Fruit fly (Drosophila melanogaster) whole organism, embryonic: ENCODE measurements around the gene mAcon1.

Experiments used
- Atf-2 ChIP-seq: fragments of 200-800 bp; sonication (Bioruptor generic); optimal IDR thresholded peaks from 2 replicates; lab custom pipeline; 2016; ENCODE audit warnings: missing biosample characterization, missing genetic modification characterization
- Awh ChIP-seq: fragments of 200-800 bp; sonication (Bioruptor generic); IDR thresholded peaks from 2 replicates; pipeline ENCODE4, ENCODE4 v1.3.6; 2022; ENCODE audit warnings: missing biosample characterization, missing genetic modification characterization
- BtbVII ChIP-seq: fragments of 200-800 bp; sonication (Bioruptor generic); optimal IDR thresholded peaks from 3 replicates; lab custom pipeline; 2017; ENCODE audit warnings: missing biosample characterization, mild to moderate bottlenecking, missing genetic modification characterization
- CG10147 ChIP-seq: fragments of 200-800 bp; sonication (Bioruptor generic); optimal IDR thresholded peaks from 2 replicates; lab custom pipeline; 2019; ENCODE audit warnings: missing biosample characterization, mild to moderate bottlenecking, missing genetic modification characterization, moderate library complexity
- CG10462 ChIP-seq: fragments of 200-800 bp; sonication (Bioruptor generic); optimal IDR thresholded peaks from 2 replicates; lab custom pipeline; 2016; ENCODE audit warnings: missing biosample characterization, missing genetic modification characterization
- CG10543 ChIP-seq: fragments of 200-800 bp; sonication (Bioruptor generic); optimal IDR thresholded peaks from 3 replicates; lab custom pipeline; 2017; ENCODE audit warnings: missing biosample characterization, mild to moderate bottlenecking, missing genetic modification characterization, moderate library complexity
- CG11093 ChIP-seq: fragments of 200-800 bp; sonication (Bioruptor generic); IDR thresholded peaks from 3 replicates; pipeline ENCODE4 v1.3.6; 2022; ENCODE audit warnings: missing biosample characterization, missing genetic modification characterization
- CG11695 ChIP-seq: fragments of 200-800 bp; sonication (Bioruptor generic); IDR thresholded peaks from 3 replicates; pipeline ENCODE4 v1.3.6; 2022; ENCODE audit warnings: missing biosample characterization, missing genetic modification characterization
- CG13287 ChIP-seq: fragments of 200-800 bp; sonication (Bioruptor generic); IDR thresholded peaks from 2 replicates; pipeline ENCODE4 v1.3.6; 2022; ENCODE audit warnings: missing biosample characterization, missing genetic modification characterization; ENCODE audit not compliant: partially characterized antibody
- CG13894 ChIP-seq: fragments of 200-800 bp; sonication (Bioruptor generic); optimal IDR thresholded peaks from 3 replicates; lab custom pipeline; 2018; ENCODE audit warnings: missing biosample characterization, mild to moderate bottlenecking, missing genetic modification characterization, moderate library complexity
- CG1792 ChIP-seq: fragments of 200-800 bp; sonication (Bioruptor generic); optimal IDR thresholded peaks from 2 replicates; lab custom pipeline; 2016; ENCODE audit warnings: missing biosample characterization, missing genetic modification characterization
- CG18011 ChIP-seq: fragments of 200-800 bp; sonication (Bioruptor generic); optimal IDR thresholded peaks from 2 replicates; lab custom pipeline; 2017; ENCODE audit warnings: missing biosample characterization, missing genetic modification characterization, mild to moderate bottlenecking, moderate library complexity, missing genotype
- CG18476 ChIP-seq: fragments of 200-800 bp; sonication (Bioruptor generic); optimal IDR thresholded peaks from 2 replicates; lab custom pipeline; 2016; ENCODE audit warnings: missing biosample characterization, mild to moderate bottlenecking, missing genetic modification characterization
- CG18619 ChIP-seq: fragments of 200-800 bp; sonication (Bioruptor generic); optimal IDR thresholded peaks from 3 replicates; lab custom pipeline; 2017; ENCODE audit warnings: missing biosample characterization, mild to moderate bottlenecking, missing genetic modification characterization
- CG3281 ChIP-seq: fragments of 200-800 bp; sonication (Bioruptor generic); optimal IDR thresholded peaks from 3 replicates; lab custom pipeline; 2017; ENCODE audit warnings: missing biosample characterization, mild to moderate bottlenecking, missing genetic modification characterization
- CG34376 ChIP-seq: fragments of 200-800 bp; sonication (Bioruptor generic); optimal IDR thresholded peaks from 2 replicates; lab custom pipeline; 2018; ENCODE audit warnings: missing biosample characterization, mild to moderate bottlenecking, missing genetic modification characterization
- CG4854 ChIP-seq: fragments of 200-800 bp; sonication (Bioruptor generic); optimal IDR thresholded peaks from 2 replicates; lab custom pipeline; 2016; ENCODE audit warnings: missing biosample characterization, missing genetic modification characterization, inconsistent platforms
- CG6683 ChIP-seq: fragments of 200-800 bp; sonication (Bioruptor generic); optimal IDR thresholded peaks from 2 replicates; lab custom pipeline; 2017; ENCODE audit warnings: missing biosample characterization, mild to moderate bottlenecking, missing genetic modification characterization, missing genetic modification reagents
- CG7928 ChIP-seq: fragments of 200-800 bp; sonication (Bioruptor generic); optimal IDR thresholded peaks from 2 replicates; lab custom pipeline; 2017; ENCODE audit warnings: missing biosample characterization, mild to moderate bottlenecking, missing genetic modification characterization
- CG8359 ChIP-seq: fragments of 200-800 bp; sonication (Bioruptor generic); optimal IDR thresholded peaks from 2 replicates; lab custom pipeline; 2017; ENCODE audit warnings: missing biosample characterization, mild to moderate bottlenecking, missing genetic modification characterization, borderline replicate concordance
- CG9727 ChIP-seq: fragments of 200-800 bp; sonication (Bioruptor generic); optimal IDR thresholded peaks from 3 replicates; lab custom pipeline; 2017; ENCODE audit warnings: missing biosample characterization, mild to moderate bottlenecking, missing genetic modification characterization
- CkIIα-i1 ChIP-seq: fragments of 200-800 bp; sonication (Bioruptor generic); IDR thresholded peaks from 2 replicates; pipeline ENCODE4 v1.3.6; 2022; ENCODE audit warnings: missing biosample characterization, missing genetic modification characterization
- Doc2 ChIP-seq: fragments of 200-800 bp; sonication (Bioruptor generic); IDR thresholded peaks from 2 replicates; pipeline ENCODE4 v1.3.6; 2022; ENCODE audit warnings: missing biosample characterization, missing genetic modification characterization
- Elba2 ChIP-seq: fragments of 200-800 bp; sonication (Bioruptor generic); optimal IDR thresholded peaks from 3 replicates; lab custom pipeline; 2016; ENCODE audit warnings: missing biosample characterization, missing genetic modification characterization
- H2.0 ChIP-seq: fragments of 200-800 bp; sonication (Bioruptor generic); IDR thresholded peaks from 2 replicates; pipeline ENCODE4 v1.3.6; 2022; ENCODE audit warnings: missing biosample characterization, missing genetic modification characterization
- HLH4C ChIP-seq: fragments of 200-800 bp; sonication (Bioruptor generic); IDR thresholded peaks from 3 replicates; pipeline ENCODE4 v1.3.6; 2022; ENCODE audit warnings: missing biosample characterization, missing genetic modification characterization; ENCODE audit not compliant: partially characterized antibody
- Hmx ChIP-seq: fragments of 200-800 bp; sonication (Bioruptor generic); optimal IDR thresholded peaks from 2 replicates; lab custom pipeline; 2016; ENCODE audit warnings: missing biosample characterization, missing genetic modification characterization
- Hr51 ChIP-seq, 2 experiments: fragments of 200-800 bp; sonication (Bioruptor generic); optimal IDR thresholded peaks; 2 replicates in 1 of 2; 3 replicates in 1 of 2; lab custom pipeline; 2016 to 2018; ENCODE audit warnings: missing biosample characterization in 2 of 2, missing genetic modification characterization in 2 of 2, mild to moderate bottlenecking in 1 of 2, moderate library complexity in 1 of 2
- PHDP ChIP-seq: fragments of 200-800 bp; sonication (Bioruptor generic); optimal IDR thresholded peaks from 3 replicates; lab custom pipeline; 2018; ENCODE audit warnings: missing biosample characterization, mild to moderate bottlenecking, missing genetic modification characterization, moderate library complexity
- Sry-δ ChIP-seq: fragments of 200-800 bp; sonication (Bioruptor generic); optimal IDR thresholded peaks from 2 replicates; lab custom pipeline; 2016; ENCODE audit warnings: missing biosample characterization, missing genetic modification characterization
- TFAM ChIP-seq: fragments of 200-800 bp; sonication (Bioruptor generic); optimal IDR thresholded peaks from 2 replicates; lab custom pipeline; 2017; ENCODE audit warnings: missing biosample characterization, missing genetic modification characterization, inconsistent platforms
- YL-1 ChIP-seq: fragments of 200-800 bp; sonication (Bioruptor generic); optimal IDR thresholded peaks from 3 replicates; lab custom pipeline; 2017; ENCODE audit warnings: missing biosample characterization, mild to moderate bottlenecking, missing genetic modification characterization
- ac ChIP-seq: fragments of 200-800 bp; sonication (Bioruptor generic); optimal IDR thresholded peaks from 3 replicates; lab custom pipeline; 2017; ENCODE audit warnings: missing biosample characterization, mild to moderate bottlenecking, missing genetic modification characterization
- al ChIP-seq: fragments of 200-800 bp; sonication (Bioruptor generic); IDR thresholded peaks from 2 replicates; pipeline ENCODE4 v1.3.6; 2022; ENCODE audit warnings: missing biosample characterization, missing genetic modification characterization
- amos ChIP-seq: fragments of 200-800 bp; sonication (Bioruptor generic); IDR thresholded peaks from 2 replicates; pipeline ENCODE4 v1.3.6; 2022; ENCODE audit warnings: missing biosample characterization, missing genetic modification characterization; ENCODE audit not compliant: partially characterized antibody
- bcd ChIP-seq: fragments of 200-800 bp; sonication (Bioruptor generic); optimal IDR thresholded peaks from 2 replicates; lab custom pipeline; 2017; ENCODE audit warnings: missing biosample characterization, mild to moderate bottlenecking, missing genetic modification characterization
- btn ChIP-seq: fragments of 200-800 bp; sonication (Bioruptor generic); optimal IDR thresholded peaks from 2 replicates; lab custom pipeline; 2016; ENCODE audit warnings: missing biosample characterization, missing genetic modification characterization
- cad ChIP-seq: fragments of >200 bp; optimal IDR thresholded peaks from 2 replicates; lab custom pipeline; 2017; ENCODE audit warnings: missing biosample characterization, missing genetic modification characterization
- ci ChIP-seq: fragments of 200-800 bp; sonication (Bioruptor generic); IDR thresholded peaks from 3 replicates; pipeline ENCODE4 v1.3.6; 2022; ENCODE audit warnings: missing biosample characterization, missing genetic modification characterization
- dm ChIP-seq: fragments of 200-800 bp; sonication (Bioruptor generic); optimal IDR thresholded peaks from 3 replicates; lab custom pipeline; 2016; ENCODE audit warnings: missing biosample characterization, missing genetic modification characterization
- fru ChIP-seq: fragments of >200 bp; optimal IDR thresholded peaks from 2 replicates; lab custom pipeline; 2017
- grn ChIP-seq: fragments of 200-800 bp; sonication (Bioruptor generic); optimal IDR thresholded peaks from 3 replicates; lab custom pipeline; 2017; ENCODE audit warnings: missing biosample characterization, missing genetic modification characterization
- gsb-n ChIP-seq: fragments of 200-800 bp; sonication (Bioruptor generic); optimal IDR thresholded peaks from 3 replicates; lab custom pipeline; 2018; ENCODE audit warnings: missing biosample characterization, mild to moderate bottlenecking, missing genetic modification characterization
- ken ChIP-seq: fragments of 200-800 bp; sonication (Bioruptor generic); IDR thresholded peaks from 3 replicates; pipeline ENCODE4 v1.3.6; 2022; ENCODE audit warnings: missing biosample characterization, missing genetic modification characterization
- mld ChIP-seq: fragments of 200-800 bp; sonication (Bioruptor generic); IDR thresholded peaks from 3 replicates; pipeline ENCODE4 v1.3.6; 2022; ENCODE audit warnings: missing biosample characterization, missing genetic modification characterization; ENCODE audit not compliant: partially characterized antibody
- oc ChIP-seq: fragments of 200-800 bp; sonication (Bioruptor generic); optimal IDR thresholded peaks from 2 replicates; lab custom pipeline; 2018; ENCODE audit warnings: missing biosample characterization, mild to moderate bottlenecking, missing genetic modification characterization, moderate library complexity
- peb ChIP-seq: fragments of 200-800 bp; sonication (Bioruptor generic); IDR thresholded peaks from 2 replicates; pipeline ENCODE4 v1.3.6; 2022; ENCODE audit warnings: missing biosample characterization, missing genetic modification characterization
- pfk ChIP-seq: fragments of 200-800 bp; sonication (Bioruptor generic); optimal IDR thresholded peaks from 2 replicates; lab custom pipeline; 2018; ENCODE audit warnings: missing biosample characterization, mild to moderate bottlenecking, missing genetic modification characterization, moderate library complexity
- rib ChIP-seq: fragments of 200-800 bp; sonication (Bioruptor generic); IDR thresholded peaks from 2 replicates; pipeline ENCODE4 v1.3.6; 2022; ENCODE audit warnings: missing biosample characterization, missing genetic modification characterization
- unpg ChIP-seq: fragments of 200-800 bp; sonication (Bioruptor generic); optimal IDR thresholded peaks from 3 replicates; lab custom pipeline; 2018; ENCODE audit warnings: missing biosample characterization, mild to moderate bottlenecking, missing genetic modification characterization, moderate library complexity
- zen2 ChIP-seq: fragments of 200-800 bp; sonication (Bioruptor generic); IDR thresholded peaks from 3 replicates; pipeline ENCODE4 v1.3.6; 2022; ENCODE audit warnings: missing biosample characterization, missing genetic modification characterization; ENCODE audit not compliant: partially characterized antibody
- zf30C ChIP-seq: fragments of 200-800 bp; sonication (Bioruptor generic); optimal IDR thresholded peaks from 3 replicates; lab custom pipeline; 2018; ENCODE audit warnings: missing biosample characterization, mild to moderate bottlenecking, missing genetic modification characterization

mAcon1 gene

dm6 chr2L:21166422-21166821, 1.9 kb upstream of the mAcon1 start (continued):
- no peak for TF ChIP-seq bcd (GFP tag; lab: Kevin White, UChicago)
- TF ChIP-seq CG1792 (GFP tag; lab: Kevin White, UChicago): no peak
- TF ChIP-seq zen2 (GFP tag; lab: Robert Waterston, UW): no peak
- TF ChIP-seq CG3281: no peak
- no peak for TF ChIP-seq CG11093
- no peak for TF ChIP-seq mld (GFP tag; lab: Robert Waterston, UW)
- TF ChIP-seq btn (GFP tag; lab: Kevin White, UChicago): no peak
- TF ChIP-seq CG10147 (GFP tag; lab: Kevin White, UChicago): no peak
- peak; percentile 3 for TF ChIP-seq Elba2 (GFP tag; lab: Kevin White, UChicago)
- TF ChIP-seq H2.0 (GFP tag; lab: Robert Waterston, UW): no peak
- TF ChIP-seq oc (tag; lab: Kevin White, UChicago): no peak
- TF ChIP-seq PHDP: no peak
- no peak for TF ChIP-seq CG7928 (GFP tag; lab: Kevin White, UChicago)
- no peak for TF ChIP-seq unpg (GFP tag; lab: Kevin White, UChicago)
- no peak for TF ChIP-seq CG11695
- no peak for TF ChIP-seq CG8359 (GFP tag; lab: Kevin White, UChicago)
- TF ChIP-seq Hr51 (GFP tag; optimal IDR thresholded peaks at IDR 0.05; lab: Kevin White, UChicago): no peak
- no peak for TF ChIP-seq CG34376 (GFP tag; lab: Kevin White, UChicago)
- TF ChIP-seq fru (lab: Kevin White, UChicago): no peak
- no peak for TF ChIP-seq BtbVII (GFP tag; lab: Kevin White, UChicago)
- TF ChIP-seq Awh (GFP tag; lab: Robert Waterston, UW): no peak
- TF ChIP-seq ci (GFP tag; lab: Robert Waterston, UW): no peak
- TF ChIP-seq CG10462 (GFP tag; lab: Kevin White, UChicago): no peak
- peak; percentile 22; the same call in 1 of the 2 replicates for TF ChIP-seq CG13287
- TF ChIP-seq CG9727 (GFP tag; lab: Kevin White, UChicago): no peak
- no peak for TF ChIP-seq Doc2
- no peak for TF ChIP-seq CG4854 (GFP tag; lab: Kevin White, UChicago)
- no peak for TF ChIP-seq HLH4C (GFP tag; lab: Robert Waterston, UW)
- no peak for TF ChIP-seq Atf-2
- TF ChIP-seq dm (GFP tag; lab: Kevin White, UChicago): peak; percentile 59
- peak; percentile 23 for TF ChIP-seq CG10543
- no peak for TF ChIP-seq gsb-n (tag; lab: Kevin White, UChicago)
- TF ChIP-seq zf30C (GFP tag; lab: Kevin White, UChicago): no peak
- TF ChIP-seq grn (GFP tag; lab: Kevin White, UChicago): no peak
- TF ChIP-seq CG18476 (GFP tag; lab: Kevin White, UChicago): no peak
- no peak for TF ChIP-seq ken
- no peak for TF ChIP-seq amos
- TF ChIP-seq CG18619 (GFP tag; lab: Kevin White, UChicago): no peak
- no peak for TF ChIP-seq cad
- TF ChIP-seq pfk (GFP tag; lab: Kevin White, UChicago): no peak
- peak; percentile 85 for TF ChIP-seq YL-1 (GFP tag; lab: Kevin White, UChicago)
- no peak for TF ChIP-seq CG18011
- no peak for TF ChIP-seq TFAM (GFP tag; lab: Kevin White, UChicago)
- no peak for TF ChIP-seq CkIIα-i1
- no peak for TF ChIP-seq CG6683
- TF ChIP-seq rib (GFP tag; lab: Robert Waterston, UW): no peak
- no peak for TF ChIP-seq al (GFP tag; lab: Robert Waterston, UW)
- TF ChIP-seq ac (GFP tag; lab: Kevin White, UChicago): no peak
- peak; percentile 14 for TF ChIP-seq Sry-δ (GFP tag; lab: Kevin White, UChicago)
- TF ChIP-seq peb (GFP tag; lab: Robert Waterston, UW): no peak
- TF ChIP-seq CG13894 (tag; lab: Kevin White, UChicago): no peak
- no peak for TF ChIP-seq Hmx
